Worm (Caenorhabditis elegans) whole organism, mixed stage, embryonic: ENCODE measurements around the gene acy-2.

ENCODE experiments used
- lin-13 ChIP-seq: fragments of 150-350 bp; optimal IDR thresholded peaks from 2 replicates; lab custom pipeline; 2014; ENCODE audit warnings: missing biosample characterization, missing genetic modification characterization
- nhr-237 ChIP-seq: fragments of 150-350 bp; optimal IDR thresholded peaks from 2 replicates; lab custom pipeline; 2014; ENCODE audit warnings: missing biosample characterization, missing genetic modification characterization
- nhr-28 ChIP-seq: fragments of 150-350 bp; optimal IDR thresholded peaks from 2 replicates; lab custom pipeline; 2014; ENCODE audit warnings: missing biosample characterization, missing genetic modification characterization
- nhr-76 ChIP-seq: sonication (generic microtip); optimal IDR thresholded peaks from 2 replicates; lab custom pipeline; 2017; ENCODE audit warnings: missing biosample characterization, missing genetic modification characterization
- snpc-4 ChIP-seq: fragments of 150-350 bp; optimal IDR thresholded peaks from 2 replicates; lab custom pipeline; 2014; ENCODE audit warnings: missing biosample characterization, missing genetic modification characterization
- unc-39 ChIP-seq: fragments of 150-350 bp; optimal IDR thresholded peaks from 2 replicates; lab custom pipeline; 2014; ENCODE audit warnings: missing biosample characterization, missing genetic modification characterization
- unc-62 ChIP-seq: fragments of 150-350 bp; optimal IDR thresholded peaks from 2 replicates; lab custom pipeline; 2014; ENCODE audit warnings: missing biosample characterization, missing genetic modification reagents, missing genetic modification characterization

DNA sequence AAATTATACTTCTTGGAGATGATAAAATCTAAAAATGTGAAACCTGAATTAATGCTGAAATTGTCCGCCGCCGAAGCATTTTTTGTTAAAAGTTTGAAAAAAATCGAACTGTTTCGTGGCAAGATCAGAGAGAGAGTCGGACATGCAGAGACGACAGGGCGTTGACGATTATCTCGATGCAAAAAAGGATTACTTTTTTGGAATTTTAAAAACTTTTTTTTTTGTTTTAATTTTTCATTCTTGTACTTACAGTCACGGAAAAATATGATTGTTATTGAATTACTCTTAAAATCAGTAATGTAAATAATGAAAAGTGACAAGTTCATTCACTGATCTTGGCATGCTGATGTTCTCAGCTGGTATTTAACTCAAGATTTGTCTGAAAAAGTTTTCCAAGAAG, 39.1 kb upstream of the acy-2 start, which contains the start of the genes M03F8.5 and M03F8.7:
- no peak for TF ChIP-seq lin-13 (tag; lab: Kevin White, UChicago)
- TF ChIP-seq nhr-76 (tag; lab: Kevin White, UChicago) = no peak
- TF ChIP-seq nhr-28 (tag; lab: Kevin White, UChicago) = no peak
- TF ChIP-seq unc-62 = no peak
- no peak for TF ChIP-seq snpc-4 (tag; lab: Kevin White, UChicago)
- no peak for TF ChIP-seq unc-39 (tag; lab: Kevin White, UChicago)
- TF ChIP-seq nhr-237 (tag; lab: Kevin White, UChicago) = no peak
